Fruit fly (Drosophila melanogaster) whole organism, adult: ENCODE data around the gene CG7120.

ENCODE experiments used
- CG11617 ChIP-seq: fragments of 200-800 bp; sonication (Bioruptor generic); optimal IDR thresholded peaks from 2 replicates; lab custom pipeline; 2017; ENCODE audit warnings: mild to moderate bottlenecking, missing biosample characterization, missing genetic modification reagents, missing genetic modification characterization
- CG12768 ChIP-seq: fragments of 200-800 bp; sonication (Bioruptor generic); optimal IDR thresholded peaks from 2 replicates; lab custom pipeline; 2017; ENCODE audit warnings: missing biosample characterization, missing genetic modification characterization, mild to moderate bottlenecking, moderate library complexity, missing genetic modification reagents
- CG14711 ChIP-seq: fragments of 200-800 bp; sonication (Bioruptor generic); optimal IDR thresholded peaks from 2 replicates; lab custom pipeline; 2018; ENCODE audit warnings: missing biosample characterization, mild to moderate bottlenecking, missing genetic modification characterization, moderate library complexity
- CG1620 ChIP-seq: fragments of 200-800 bp; sonication (Bioruptor generic); optimal IDR thresholded peaks from 2 replicates; lab custom pipeline; 2016; ENCODE audit warnings: missing biosample characterization, missing genetic modification characterization
- CG33017 ChIP-seq: fragments of 200-800 bp; sonication (Bioruptor generic); optimal IDR thresholded peaks from 2 replicates; lab custom pipeline; 2018; ENCODE audit warnings: missing biosample characterization, mild to moderate bottlenecking, missing genetic modification characterization, moderate library complexity
- CG5204 ChIP-seq: fragments of 200-800 bp; sonication (Bioruptor generic); optimal IDR thresholded peaks from 2 replicates; lab custom pipeline; 2016; ENCODE audit warnings: missing biosample characterization, missing genetic modification characterization
- CG7045 ChIP-seq: fragments of 200-800 bp; sonication (Bioruptor generic); optimal IDR thresholded peaks from 2 replicates; lab custom pipeline; 2017; ENCODE audit warnings: missing biosample characterization, mild to moderate bottlenecking, missing genetic modification characterization
- CG7101 ChIP-seq: fragments of 200-800 bp; sonication (Bioruptor generic); optimal IDR thresholded peaks from 2 replicates; lab custom pipeline; 2018; ENCODE audit warnings: missing biosample characterization, mild to moderate bottlenecking, missing genetic modification characterization, moderate library complexity
- Clk ChIP-seq: fragments of 200-800 bp; sonication (Bioruptor generic); optimal IDR thresholded peaks from 2 replicates; lab custom pipeline; 2017; ENCODE audit warnings: missing biosample characterization, missing genetic modification characterization
- Crg-1 ChIP-seq: fragments of 200-800 bp; sonication (Bioruptor generic); optimal IDR thresholded peaks from 2 replicates; lab custom pipeline; 2016; ENCODE audit warnings: missing biosample characterization, missing genetic modification characterization
- Hr96 ChIP-seq: fragments of 200-800 bp; sonication (Bioruptor generic); optimal IDR thresholded peaks from 2 replicates; lab custom pipeline; 2016; ENCODE audit warnings: missing biosample characterization, missing genetic modification characterization
- Mnt ChIP-seq: fragments of 200-800 bp; sonication (Bioruptor generic); optimal IDR thresholded peaks from 2 replicates; lab custom pipeline; 2016; ENCODE audit warnings: missing biosample characterization, mild to moderate bottlenecking, missing genetic modification characterization
- bab1 ChIP-seq: fragments of 200-800 bp; sonication (Bioruptor generic); optimal IDR thresholded peaks from 3 replicates; lab custom pipeline; 2019; ENCODE audit warnings: missing biosample characterization, mild to moderate bottlenecking, missing genetic modification characterization, moderate library complexity
- cic ChIP-seq: fragments of 200-800 bp; sonication (Bioruptor generic); optimal IDR thresholded peaks from 2 replicates; lab custom pipeline; 2017; ENCODE audit warnings: missing biosample characterization, mild to moderate bottlenecking, missing genetic modification characterization, moderate library complexity
- cnc ChIP-seq, 2 experiments: fragments of >200 bp; optimal IDR thresholded peaks; 2 replicates each; lab custom pipeline; 2017
- kay ChIP-seq: fragments of 200-800 bp; sonication (Bioruptor generic); peaks from one replicate; lab custom pipeline; 2016; ENCODE audit warnings: missing biosample characterization, missing genetic modification characterization, borderline replicate concordance
- ovo ChIP-seq: fragments of 200-800 bp; sonication (Bioruptor generic); optimal IDR thresholded peaks from 2 replicates; lab custom pipeline; 2016; ENCODE audit warnings: missing biosample characterization, missing genetic modification characterization
- pad ChIP-seq: fragments of 200-800 bp; sonication (Bioruptor generic); optimal IDR thresholded peaks from 3 replicates; lab custom pipeline; 2017; ENCODE audit warnings: missing biosample characterization, missing genetic modification characterization, mild to moderate bottlenecking, moderate library complexity, missing genetic modification reagents
- tj ChIP-seq: fragments of 200-800 bp; sonication (Bioruptor generic); optimal IDR thresholded peaks from 3 replicates; lab custom pipeline; 2017; ENCODE audit warnings: missing biosample characterization, mild to moderate bottlenecking, missing genetic modification characterization, moderate library complexity
- toe ChIP-seq: fragments of 200-800 bp; sonication (Bioruptor generic); optimal IDR thresholded peaks from 2 replicates; lab custom pipeline; 2016; ENCODE audit warnings: missing biosample characterization, missing genetic modification characterization

The CG7120 gene

dm6 chr3L:8358776-8359455, 36.9 kb upstream of the CG7120 start:
- TF ChIP-seq CG11617 (GFP tag; lab: Kevin White, UChicago) (no peak), kay (GFP tag; lab: Kevin White, UChicago) (peak; percentile 99), CG7045 (GFP tag; lab: Kevin White, UChicago) (no peak), Crg-1 (GFP tag; lab: Kevin White, UChicago) (no peak), CG33017 (tag; lab: Kevin White, UChicago) (no peak), Clk (GFP tag; lab: Kevin White, UChicago) (no peak), CG12768 (GFP tag; lab: Kevin White, UChicago) (peak; percentile 73), Mnt (peak; percentile 32), bab1 (no peak), CG7101 (tag; lab: Kevin White, UChicago) (no peak), ovo (peak; percentile 98), CG1620 (GFP tag; lab: Kevin White, UChicago) (no peak), cic (GFP tag; lab: Kevin White, UChicago) (peak; percentile 99), toe (GFP tag; lab: Kevin White, UChicago) (no peak), Hr96 (GFP tag; lab: Kevin White, UChicago) (peak; percentile 31), CG14711 (tag; lab: Kevin White, UChicago) (no peak), CG5204 (GFP tag; lab: Kevin White, UChicago) (no peak), pad (GFP tag; lab: Kevin White, UChicago) (no peak), tj (GFP tag; lab: Kevin White, UChicago) (peak; percentile 61), cnc (optimal IDR thresholded peaks at IDR 0.05; lab: Kevin White, UChicago) (no peak)

- TF ChIP-seq tj (GFP tag; lab: Kevin White, UChicago) (no peak), Crg-1 (GFP tag; lab: Kevin White, UChicago) (no peak), toe (GFP tag; lab: Kevin White, UChicago) (no peak), CG5204 (GFP tag; lab: Kevin White, UChicago) (no peak), CG14711 (tag; lab: Kevin White, UChicago) (no peak), CG7101 (tag; lab: Kevin White, UChicago) (no peak), CG7045 (GFP tag; lab: Kevin White, UChicago) (no peak), cic (GFP tag; lab: Kevin White, UChicago) (no peak), CG1620 (GFP tag; lab: Kevin White, UChicago) (no peak), bab1 (no peak), kay (GFP tag; lab: Kevin White, UChicago) (peak; percentile 92), CG33017 (tag; lab: Kevin White, UChicago) (no peak), CG12768 (GFP tag; lab: Kevin White, UChicago) (peak; percentile 26), ovo (no peak)
Measured at dm6 chr3L:8360063-8360642, 35.6 kb upstream of the CG7120 start.

dm6 chr3L:8360643-8361110, 35.1 kb upstream of the CG7120 start, which contains the start of gene Idh:
Gene Idh (minus strand): TSS chr3L:8360906.
- TF ChIP-seq CG5204 (GFP tag; lab: Kevin White, UChicago) (no peak), tj (GFP tag; lab: Kevin White, UChicago) (peak; percentile 71), CG11617 (GFP tag; lab: Kevin White, UChicago) (peak; percentile 59), Clk (GFP tag; lab: Kevin White, UChicago) (no peak), Mnt (peak; percentile 63), pad (GFP tag; lab: Kevin White, UChicago) (peak; percentile 36), CG1620 (GFP tag; lab: Kevin White, UChicago) (peak; percentile 34), cic (GFP tag; lab: Kevin White, UChicago) (peak; percentile 71), CG12768 (GFP tag; lab: Kevin White, UChicago) (peak; percentile 1), CG33017 (tag; lab: Kevin White, UChicago) (peak; percentile 69), ovo (peak; percentile 44), Hr96 (GFP tag; lab: Kevin White, UChicago) (peak; percentile 41), Crg-1 (GFP tag; lab: Kevin White, UChicago) (peak; percentile 29), kay (GFP tag; lab: Kevin White, UChicago) (no peak), CG7101 (tag; lab: Kevin White, UChicago) (peak; percentile 38), bab1 (peak; percentile 80), CG7045 (GFP tag; lab: Kevin White, UChicago) (no peak), cnc (optimal IDR thresholded peaks at IDR 0.05; lab: Kevin White, UChicago) (peak; percentile 71 to 78), toe (GFP tag; lab: Kevin White, UChicago) (peak; percentile 46)

DNA sequence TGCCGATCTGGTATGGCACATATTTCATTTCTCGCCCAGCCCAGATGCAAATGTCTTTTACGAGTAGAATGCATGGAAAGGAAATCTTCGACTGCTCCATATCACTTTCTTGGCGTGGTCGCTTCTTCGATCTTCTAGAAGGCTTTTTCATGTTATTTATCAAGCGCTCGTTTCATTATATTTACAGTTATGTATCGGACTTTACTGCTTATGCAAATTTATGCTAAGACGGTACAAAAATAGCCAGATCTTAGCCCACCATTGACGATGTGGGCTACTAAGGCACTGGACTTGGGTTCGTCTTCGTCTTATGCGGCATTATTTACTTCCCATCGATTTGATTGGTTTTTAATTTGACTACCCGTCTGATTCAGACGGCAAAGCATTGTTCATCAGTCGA, 32.5 kb upstream of the CG7120 start:
- TF ChIP-seq pad (GFP tag; lab: Kevin White, UChicago) (no peak), tj (GFP tag; lab: Kevin White, UChicago) (no peak), CG5204 (GFP tag; lab: Kevin White, UChicago) (no peak), CG11617 (GFP tag; lab: Kevin White, UChicago) (no peak), CG12768 (GFP tag; lab: Kevin White, UChicago) (no peak), Mnt (no peak), Hr96 (GFP tag; lab: Kevin White, UChicago) (no peak), cic (GFP tag; lab: Kevin White, UChicago) (no peak), Clk (GFP tag; lab: Kevin White, UChicago) (no peak), cnc (optimal IDR thresholded peaks at IDR 0.05; lab: Kevin White, UChicago) (no peak), ovo (no peak)
